Worm (Caenorhabditis elegans) whole organism, midembryonic: Measurements from ENCODE around the gene ndx-6.

ENCODE experiments used
- T22C8.4 ChIP-seq: fragments of 200-800 bp; sonication (Bioruptor generic); IDR thresholded peaks from 2 replicates; pipeline ENCODE4 v1.3.6; 2022; ENCODE audit warnings: missing genetic modification characterization, missing compliant biosample characterization
- cog-1 ChIP-seq: sonication (generic microtip); optimal IDR thresholded peaks from 2 replicates; lab custom pipeline; 2016; ENCODE audit warnings: missing genetic modification characterization, missing compliant biosample characterization
- med-1 ChIP-seq: sonication (generic microtip); optimal IDR thresholded peaks from 2 replicates; lab custom pipeline; 2017; ENCODE audit warnings: missing genetic modification characterization, mild to moderate bottlenecking, missing compliant biosample characterization, antibody characterized with exemption, missing genetic modification reagents; ENCODE audit not compliant: insufficient read depth
- tab-1 ChIP-seq: fragments of 200-800 bp; sonication (Bioruptor generic); IDR thresholded peaks from 2 replicates; pipeline ENCODE4 v1.3.6; 2022; ENCODE audit warnings: missing genetic modification characterization, missing compliant biosample characterization
- ztf-23 ChIP-seq: fragments of 200-800 bp; sonication (Bioruptor generic); IDR thresholded peaks from 2 replicates; pipeline ENCODE4 v1.3.6; 2022; ENCODE audit warnings: missing genetic modification reagents, missing genetic modification characterization, missing compliant biosample characterization
- ztf-29 ChIP-seq: fragments of 200-800 bp; sonication (Bioruptor generic); IDR thresholded peaks from 2 replicates; pipeline ENCODE4 v1.3.6; 2022; ENCODE audit warnings: missing genetic modification reagents, missing genetic modification characterization, missing compliant biosample characterization

DNA sequence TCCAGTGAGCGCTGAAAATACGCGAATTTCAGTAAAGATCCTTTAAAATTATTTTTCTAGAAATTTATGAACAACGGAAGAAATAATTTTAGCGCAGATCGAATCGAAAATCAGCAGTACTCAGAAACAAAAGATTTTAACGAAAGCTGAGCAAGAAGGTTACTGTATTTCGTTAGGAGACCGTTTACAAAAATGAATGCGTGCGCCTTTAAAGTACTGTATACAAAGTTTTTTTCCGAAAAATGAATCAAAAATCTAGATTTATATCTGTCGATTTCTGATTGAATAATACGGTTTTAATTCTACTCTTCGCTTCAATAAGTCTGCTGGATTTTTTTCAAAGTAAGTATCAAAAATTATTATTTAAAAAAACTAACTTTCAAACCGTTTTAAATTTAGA, 24.4 kb upstream of the ndx-6 start, which contains the start of the genes EEED8.14 and EEED8.3:
- TF ChIP-seq T22C8.4 (GFP tag; lab: Robert Waterston, UW) (no peak), med-1 (GFP tag; lab: Kevin White, UChicago) (no peak), ztf-23 (GFP tag; lab: Robert Waterston, UW) (no peak), cog-1 (tag; lab: Kevin White, UChicago) (no peak), ztf-29 (GFP tag; lab: Robert Waterston, UW) (no peak), tab-1 (GFP tag; lab: Robert Waterston, UW) (no peak)
